Worm (Caenorhabditis elegans) whole organism, late embryonic: Measurements from ENCODE around the gene Y42G9A.3.

Experiments
- F13H6.1 ChIP-seq: sonication (generic microtip); optimal IDR thresholded peaks from 2 replicates; lab custom pipeline; 2016; ENCODE audit warnings: missing genetic modification characterization, missing compliant biosample characterization
- ceh-24 ChIP-seq: sonication (generic microtip); optimal IDR thresholded peaks from 2 replicates; lab custom pipeline; 2016; ENCODE audit warnings: mild to moderate bottlenecking, missing genetic modification characterization, missing compliant biosample characterization
- ceh-48 ChIP-seq: sonication (generic microtip); optimal IDR thresholded peaks from 2 replicates; lab custom pipeline; 2016; ENCODE audit warnings: missing genetic modification characterization, inconsistent platforms, missing compliant biosample characterization
- ceh-9 ChIP-seq: sonication (generic microtip); optimal IDR thresholded peaks from 2 replicates; lab custom pipeline; 2016; ENCODE audit warnings: mild to moderate bottlenecking, missing genetic modification characterization, inconsistent platforms, missing compliant biosample characterization
- dmd-4 ChIP-seq: sonication (generic microtip); optimal IDR thresholded peaks from 2 replicates; lab custom pipeline; 2016; ENCODE audit warnings: borderline replicate concordance, missing genetic modification characterization, missing compliant biosample characterization
- dve-1 ChIP-seq: sonication (generic microtip); optimal IDR thresholded peaks from 2 replicates; lab custom pipeline; 2017; ENCODE audit warnings: antibody characterized with exemption, mild to moderate bottlenecking, missing genetic modification characterization, missing compliant biosample characterization
- ets-4 ChIP-seq: sonication (generic microtip); optimal IDR thresholded peaks from 2 replicates; lab custom pipeline; 2016; ENCODE audit warnings: missing genetic modification characterization, missing compliant biosample characterization
- fkh-10 ChIP-seq: fragments of 150-350 bp; optimal IDR thresholded peaks from 2 replicates; lab custom pipeline; 2014; ENCODE audit warnings: missing biosample characterization, missing genetic modification reagents, missing genetic modification characterization
- fkh-6 ChIP-seq: sonication (generic microtip); optimal IDR thresholded peaks from 2 replicates; lab custom pipeline; 2016; ENCODE audit warnings: missing genetic modification characterization, missing compliant biosample characterization
- lim-6 ChIP-seq: sonication (generic microtip); optimal IDR thresholded peaks from 2 replicates; lab custom pipeline; 2016; ENCODE audit warnings: missing genetic modification characterization, missing compliant biosample characterization
- mec-3 ChIP-seq: sonication (generic microtip); optimal IDR thresholded peaks from 2 replicates; lab custom pipeline; 2016; ENCODE audit warnings: borderline replicate concordance, missing genetic modification characterization, missing compliant biosample characterization
- npax-4 ChIP-seq: sonication (generic microtip); optimal IDR thresholded peaks from 2 replicates; lab custom pipeline; 2016; ENCODE audit warnings: missing genetic modification characterization, missing compliant biosample characterization
- pha-4 ChIP-seq: fragments of 150-350 bp; optimal IDR thresholded peaks from 2 replicates; lab custom pipeline; 2018; ENCODE audit warnings: missing biosample characterization, missing genetic modification reagents, missing genetic modification characterization

DNA sequence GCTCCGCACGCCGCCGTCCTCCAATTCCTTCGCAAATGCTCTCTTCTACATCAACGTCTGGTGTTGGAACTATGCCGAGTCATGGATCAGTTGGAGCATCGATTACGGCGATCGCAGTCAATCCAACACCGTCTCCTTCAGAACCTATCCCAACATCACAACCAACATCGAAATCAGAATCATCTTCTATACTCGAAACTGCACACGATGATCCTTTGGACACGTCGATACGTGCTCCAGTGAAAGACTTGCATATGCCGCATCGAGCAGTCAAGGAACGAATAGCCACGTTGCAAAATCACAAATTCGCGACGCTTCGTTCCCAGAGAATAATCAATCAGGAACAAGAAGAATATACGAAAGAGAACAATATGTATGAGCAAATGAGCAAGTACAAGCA, 25.1 kb upstream of the Y42G9A.3 start:
- TF ChIP-seq lim-6 (no peak), dmd-4 (no peak), ceh-9 (tag; lab: Kevin White, UChicago) (no peak), ceh-24 (no peak), fkh-6 (tag; lab: Kevin White, UChicago) (no peak), npax-4 (tag; lab: Kevin White, UChicago) (no peak), mec-3 (tag; lab: Kevin White, UChicago) (no peak), pha-4 (no peak), ets-4 (tag; lab: Kevin White, UChicago) (no peak), F13H6.1 (no peak), fkh-10 (no peak), dve-1 (no peak), ceh-48 (tag; lab: Kevin White, UChicago) (no peak)
